Worm (Caenorhabditis elegans) whole organism, early embryonic: ENCODE measurements around the gene twk-22.

Experiments used
- B0310.2 ChIP-seq: sonication (generic microtip); optimal IDR thresholded peaks from 2 replicates; lab custom pipeline; 2016; ENCODE audit warnings: mild to moderate bottlenecking, missing genetic modification characterization, missing compliant biosample characterization
- F13C5.2 ChIP-seq: sonication (generic microtip); optimal IDR thresholded peaks from 2 replicates; lab custom pipeline; 2017; ENCODE audit warnings: mild to moderate bottlenecking, missing genetic modification characterization, inconsistent platforms, missing compliant biosample characterization
- aly-1 ChIP-seq: sonication (generic microtip); optimal IDR thresholded peaks from 2 replicates; lab custom pipeline; 2016; ENCODE audit warnings: missing genetic modification characterization, missing compliant biosample characterization
- ama-1 ChIP-seq: fragments of 150-350 bp; optimal IDR thresholded peaks from 2 replicates; lab custom pipeline; 2014
- ceh-13 ChIP-seq: fragments of 200-800 bp; sonication (Bioruptor generic); optimal IDR thresholded peaks from 2 replicates; lab custom pipeline; 2018; ENCODE audit warnings: mild to moderate bottlenecking, missing genetic modification characterization, missing compliant biosample characterization
- ceh-36 ChIP-seq: sonication (generic microtip); optimal IDR thresholded peaks from 2 replicates; lab custom pipeline; 2016; ENCODE audit warnings: missing genetic modification characterization, inconsistent platforms, missing compliant biosample characterization
- ets-7 ChIP-seq: sonication (generic microtip); optimal IDR thresholded peaks from 2 replicates; lab custom pipeline; 2016; ENCODE audit warnings: missing genotype, missing genetic modification characterization, missing compliant biosample characterization
- flt-1 ChIP-seq: fragments of 200-800 bp; sonication (Bioruptor generic); IDR thresholded peaks from 2 replicates; pipeline ENCODE4 v1.3.6; 2022; ENCODE audit warnings: missing genetic modification characterization, missing compliant biosample characterization
- hmbx-1 ChIP-seq: sonication (generic microtip); optimal IDR thresholded peaks from 2 replicates; lab custom pipeline; 2016; ENCODE audit warnings: mild to moderate bottlenecking, missing genetic modification characterization, missing compliant biosample characterization
- hmg-4 ChIP-seq: fragments of 200-800 bp; sonication (Bioruptor generic); optimal IDR thresholded peaks from 2 replicates; lab custom pipeline; 2018; ENCODE audit warnings: mild to moderate bottlenecking, missing genetic modification characterization, missing compliant biosample characterization
- hnd-1 ChIP-seq: sonication (generic microtip); optimal IDR thresholded peaks from 2 replicates; lab custom pipeline; 2016; ENCODE audit warnings: missing genetic modification characterization, missing compliant biosample characterization
- pes-1 ChIP-seq: fragments of 200-800 bp; sonication (Bioruptor generic); IDR thresholded peaks from 2 replicates; pipeline ENCODE4 v1.3.6; 2022; ENCODE audit warnings: missing genetic modification reagents, missing genetic modification characterization, missing compliant biosample characterization
- scrt-1 ChIP-seq: fragments of 200-800 bp; sonication (Bioruptor generic); IDR thresholded peaks from 2 replicates; pipeline ENCODE4 v1.3.6; 2022; ENCODE audit warnings: missing genetic modification characterization, missing compliant biosample characterization
- sea-1 ChIP-seq: fragments of 200-800 bp; sonication (Bioruptor generic); conservative IDR thresholded peaks from 2 replicates; pipeline ENCODE4 v1.3.6; 2022; ENCODE audit warnings: missing genetic modification characterization, missing compliant biosample characterization
- tbx-11 ChIP-seq: fragments of 200-800 bp; sonication (Bioruptor generic); IDR thresholded peaks from 2 replicates; pipeline ENCODE4 v1.3.6; 2022; ENCODE audit warnings: missing genetic modification characterization, missing compliant biosample characterization
- tbx-37 ChIP-seq: fragments of 200-800 bp; sonication (Bioruptor generic); conservative IDR thresholded peaks from 2 replicates; pipeline ENCODE4 v1.3.6; 2022; ENCODE audit warnings: missing genetic modification reagents, missing genetic modification characterization, missing compliant biosample characterization
- tra-4 ChIP-seq: sonication (generic microtip); optimal IDR thresholded peaks from 2 replicates; lab custom pipeline; 2017; ENCODE audit warnings: missing genetic modification characterization, missing compliant biosample characterization

The twk-22 gene

DNA sequence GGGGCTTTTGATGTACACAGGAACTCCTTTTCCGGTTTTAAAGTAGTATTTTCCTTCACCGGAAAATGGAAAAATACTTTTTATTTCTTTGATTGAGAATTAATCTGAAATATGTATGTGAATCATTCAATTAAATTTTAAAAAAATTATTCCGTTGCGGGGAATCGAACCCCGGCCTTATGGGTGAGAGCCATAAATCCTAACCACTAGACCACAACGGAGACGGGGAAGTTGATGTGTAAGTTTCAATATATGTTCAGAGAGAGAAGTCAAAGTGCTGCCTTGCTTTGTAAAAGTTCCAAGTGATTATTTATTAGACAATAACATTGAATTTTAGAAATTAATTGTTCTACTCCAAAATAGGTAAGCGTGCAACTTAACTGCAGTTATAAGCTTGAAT lies 35.1 kb upstream of the twk-22 start:
- TF ChIP-seq ceh-36 (tag; lab: Kevin White, UChicago) (no peak), tbx-11 (GFP tag; lab: Robert Waterston, UW) (peak; percentile 66; the same call in 1 of the 2 replicates), tbx-37 (GFP tag; lab: Robert Waterston, UW) (peak; percentile 38; the same call in 1 of the 2 replicates), flt-1 (GFP tag; lab: Robert Waterston, UW) (0 out of 2 replicates have a peak, but pooled peaks have one; percentile 55), pes-1 (peak; percentile 71), hnd-1 (tag; lab: Kevin White, UChicago) (peak; percentile 34), ceh-13 (GFP tag; lab: Kevin White, UChicago) (no peak), tra-4 (no peak), hmbx-1 (tag; lab: Kevin White, UChicago) (no peak)

DNA sequence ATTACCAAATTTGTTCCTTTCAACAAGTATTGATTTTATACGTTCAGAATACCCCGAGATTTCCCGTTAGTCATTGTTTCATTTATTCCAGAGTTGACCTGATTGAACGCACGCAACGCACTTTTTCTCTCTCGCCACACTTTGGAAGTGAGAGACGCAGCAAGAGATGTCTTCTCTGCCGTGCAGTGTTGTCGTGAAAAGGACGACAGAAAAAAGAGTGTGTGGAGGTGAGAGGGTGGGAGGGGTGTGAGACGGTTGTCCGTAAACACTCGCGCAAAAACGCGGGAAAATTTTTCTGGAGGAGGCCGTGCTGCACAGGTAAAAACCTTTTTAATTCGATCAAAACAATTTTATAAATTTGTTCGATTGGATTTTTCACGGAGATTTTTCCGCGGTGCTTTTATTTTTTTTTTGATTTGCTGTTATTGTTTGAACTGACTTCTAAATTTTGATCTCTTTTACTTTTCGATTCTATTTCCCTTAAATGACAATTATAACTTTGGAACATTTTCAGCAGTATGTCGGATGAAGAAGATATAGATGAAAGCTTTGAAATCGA lies 30.9 kb upstream of the twk-22 start, which contains the start of gene sdc-1:
Gene sdc-1, plus strand, starts transcription at position 509 of the 559 bp plus-strand sequence.
- TF ChIP-seq ets-7 (tag; lab: Kevin White, UChicago), result no peak
- TF ChIP-seq F13C5.2 (tag; lab: Kevin White, UChicago), result peak; percentile 48

DNA sequence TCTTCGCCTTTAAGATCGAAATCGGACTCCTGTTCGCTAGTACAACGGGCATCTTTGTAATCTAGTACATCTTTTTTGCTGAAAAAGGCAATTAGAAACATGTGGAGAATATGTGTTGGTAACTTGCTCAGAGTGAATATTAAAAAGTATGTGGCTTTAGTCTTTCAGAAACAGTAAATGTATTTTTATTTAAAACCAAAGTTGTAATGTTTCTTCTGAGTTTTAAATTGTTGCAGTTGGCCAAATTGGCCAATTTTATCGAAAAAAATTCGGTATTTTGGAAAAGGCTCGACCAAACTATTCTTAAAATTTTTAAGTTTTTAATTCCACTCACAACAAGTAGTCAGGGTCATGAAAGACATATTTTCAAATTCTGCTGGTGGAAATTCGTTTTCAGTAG lies 23.2 kb upstream of the twk-22 start, which contains the start of gene F52E10.2:
Gene F52E10.2, minus strand, starts transcription at position 101 of the 400 bp plus-strand sequence.
- TF ChIP-seq tbx-37 (GFP tag; lab: Robert Waterston, UW) (no peak), tra-4 (no peak), flt-1 (GFP tag; lab: Robert Waterston, UW) (no peak), tbx-11 (GFP tag; lab: Robert Waterston, UW) (no peak), aly-1 (tag; lab: Kevin White, UChicago) (no peak), ceh-36 (tag; lab: Kevin White, UChicago) (no peak), hmbx-1 (tag; lab: Kevin White, UChicago) (no peak), scrt-1 (GFP tag; lab: Robert Waterston, UW) (no peak), sea-1 (GFP tag; lab: Robert Waterston, UW) (no peak), B0310.2 (tag; lab: Kevin White, UChicago) (no peak), ceh-13 (GFP tag; lab: Kevin White, UChicago) (no peak), ets-7 (tag; lab: Kevin White, UChicago) (no peak), F13C5.2 (tag; lab: Kevin White, UChicago) (no peak)

DNA sequence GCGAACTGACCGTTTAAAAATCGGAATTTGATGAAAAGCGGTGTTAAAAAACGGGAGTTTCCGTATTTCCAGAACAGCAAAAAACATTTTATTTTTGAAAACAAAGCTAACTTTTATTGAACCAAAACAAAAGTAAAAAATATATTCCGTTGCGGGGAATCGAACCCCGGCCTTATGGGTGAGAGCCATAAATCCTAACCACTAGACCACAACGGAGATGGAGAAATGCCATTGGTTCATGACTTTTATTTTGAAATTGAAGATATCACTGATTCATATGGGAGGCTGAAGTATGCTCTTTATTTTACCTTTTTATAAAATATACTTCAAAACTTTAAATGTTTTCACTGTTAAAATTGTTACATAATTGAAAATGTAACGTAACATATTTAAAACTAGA lies 21.1 kb upstream of the twk-22 start:
- no peak for TF ChIP-seq ceh-13 (GFP tag; lab: Kevin White, UChicago)
- no peak for TF ChIP-seq ceh-36 (tag; lab: Kevin White, UChicago)
- TF ChIP-seq hnd-1 (tag; lab: Kevin White, UChicago), result no peak

DNA sequence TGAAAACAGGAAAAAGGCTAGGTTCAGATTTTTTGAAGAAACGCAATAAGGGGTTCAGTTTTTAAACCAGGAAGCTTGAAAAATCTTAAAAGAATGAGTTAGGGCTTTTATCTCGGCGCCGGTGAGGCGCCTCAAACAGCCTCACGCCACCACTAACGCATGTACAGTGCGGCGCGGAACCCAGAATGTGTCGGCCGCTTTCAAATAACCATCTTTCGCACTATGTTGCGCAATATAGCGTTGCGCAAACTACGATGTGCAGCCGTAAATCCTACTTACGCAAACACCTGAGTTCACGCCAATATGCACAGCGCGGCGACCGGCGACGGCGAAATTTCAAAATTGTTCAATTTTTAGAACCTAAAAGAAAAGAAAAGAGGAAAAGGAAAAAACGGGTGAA lies 16.6 kb upstream of the twk-22 start:
- TF ChIP-seq tbx-11 (GFP tag; lab: Robert Waterston, UW), result no peak
- no peak for TF ChIP-seq aly-1 (tag; lab: Kevin White, UChicago)

DNA sequence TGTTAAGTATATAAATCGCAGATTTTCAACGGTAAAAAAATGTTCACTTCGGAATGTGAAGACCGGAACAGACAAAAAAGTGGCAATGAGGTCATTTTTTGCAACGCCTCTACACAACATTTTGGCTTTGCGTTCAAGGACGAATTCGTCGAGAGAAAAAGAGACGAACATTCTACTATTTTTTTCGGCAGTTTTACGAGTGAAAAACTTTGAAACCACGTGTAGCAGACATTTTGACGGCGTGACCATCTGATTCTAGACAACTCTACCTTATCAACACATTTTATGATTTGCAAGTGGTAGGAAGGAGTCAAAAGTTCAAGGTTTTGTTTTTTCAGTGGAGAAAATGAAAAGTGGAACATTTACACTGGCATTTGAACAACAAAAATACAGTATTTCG lies 15.7 kb upstream of the twk-22 start:
- no peak for TF ChIP-seq F13C5.2 (tag; lab: Kevin White, UChicago)
- no peak for TF ChIP-seq pes-1
- TF ChIP-seq sea-1 (GFP tag; lab: Robert Waterston, UW), result no peak
- no peak for TF ChIP-seq hmbx-1 (tag; lab: Kevin White, UChicago)
- no peak for TF ChIP-seq ceh-36 (tag; lab: Kevin White, UChicago)
- no peak for TF ChIP-seq ets-7 (tag; lab: Kevin White, UChicago)
- TF ChIP-seq hmg-4 (GFP tag; lab: Kevin White, UChicago), result no peak

DNA sequence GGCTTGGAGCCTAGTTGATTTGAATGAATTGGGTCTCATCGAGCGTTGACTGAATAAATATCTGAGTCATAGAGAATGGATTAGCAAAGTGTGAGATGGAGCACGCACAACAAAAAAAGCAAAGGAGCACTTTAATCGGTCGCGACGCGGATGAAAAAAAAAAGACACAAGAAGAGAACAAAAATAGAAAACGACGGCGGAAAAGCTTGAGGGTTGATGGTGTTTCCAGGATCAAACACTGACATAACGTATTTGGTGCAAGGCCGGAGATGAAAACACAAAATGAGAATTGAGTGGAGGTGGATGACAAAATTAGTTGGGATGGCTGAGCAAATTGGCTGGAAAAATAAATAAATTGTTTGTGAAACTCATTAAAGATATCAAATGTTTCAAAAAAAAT lies 13.3 kb upstream of the twk-22 start, which contains the start of gene F52E10.4:
Gene F52E10.4, minus strand, starts transcription at position 101 of the 400 bp plus-strand sequence.
- no peak for TF ChIP-seq ceh-13 (GFP tag; lab: Kevin White, UChicago)
- TF ChIP-seq hnd-1 (tag; lab: Kevin White, UChicago), result no peak
- TF ChIP-seq tbx-11 (GFP tag; lab: Robert Waterston, UW), result no peak
- no peak for TF ChIP-seq B0310.2 (tag; lab: Kevin White, UChicago)
- TF ChIP-seq F13C5.2 (tag; lab: Kevin White, UChicago), result no peak
- no peak for TF ChIP-seq pes-1
- TF ChIP-seq tbx-37 (GFP tag; lab: Robert Waterston, UW), result no peak

DNA sequence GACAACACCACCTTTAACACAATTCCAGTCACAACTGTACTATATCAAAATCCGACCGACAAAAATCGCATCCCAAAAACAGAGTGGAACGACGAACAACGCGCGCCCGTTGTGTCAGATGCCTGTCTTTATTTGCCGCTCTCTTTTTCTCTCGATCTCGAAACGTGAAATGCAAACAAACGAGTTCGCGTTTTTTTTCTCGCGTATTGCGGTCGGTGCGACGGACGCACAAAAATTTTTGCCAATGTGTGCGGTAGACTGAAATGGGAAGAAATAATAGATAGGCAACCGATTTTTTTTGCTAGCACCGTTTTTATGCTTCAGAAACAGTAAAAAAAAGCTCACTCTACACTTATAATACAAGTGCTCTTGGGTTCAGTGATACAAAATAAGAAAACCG lies 9.1 kb upstream of the twk-22 start:
- no peak for TF ChIP-seq B0310.2 (tag; lab: Kevin White, UChicago)
- TF ChIP-seq F13C5.2 (tag; lab: Kevin White, UChicago), result no peak
- no peak for TF ChIP-seq tbx-37 (GFP tag; lab: Robert Waterston, UW)
- TF ChIP-seq ceh-13 (GFP tag; lab: Kevin White, UChicago), result no peak
- TF ChIP-seq pes-1, result no peak
- no peak for TF ChIP-seq tra-4
- no peak for TF ChIP-seq ets-7 (tag; lab: Kevin White, UChicago)
- TF ChIP-seq sea-1 (GFP tag; lab: Robert Waterston, UW), result no peak

DNA sequence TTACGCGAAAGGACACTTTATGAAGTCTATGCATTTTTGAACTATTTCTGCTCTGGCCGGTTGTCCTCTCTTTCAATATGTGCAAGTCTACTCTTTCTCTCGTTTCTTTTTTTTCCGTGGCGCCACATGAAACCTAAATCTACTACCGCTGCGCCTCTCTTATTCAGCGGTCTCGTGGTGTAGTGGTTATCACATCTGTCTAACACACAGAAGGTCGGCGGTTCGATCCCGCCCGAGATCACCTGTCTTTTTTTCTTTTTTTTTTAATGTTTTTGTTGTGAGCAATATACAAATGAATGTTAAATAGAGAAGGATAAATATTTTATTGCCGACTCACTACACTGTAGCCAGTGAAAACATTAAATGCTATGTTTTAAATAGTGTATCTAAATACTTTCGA lies 8.1 kb upstream of the twk-22 start:
- TF ChIP-seq ceh-13 (GFP tag; lab: Kevin White, UChicago), result no peak
- no peak for TF ChIP-seq ama-1
- no peak for TF ChIP-seq B0310.2 (tag; lab: Kevin White, UChicago)
- no peak for TF ChIP-seq hnd-1 (tag; lab: Kevin White, UChicago)
- TF ChIP-seq scrt-1 (GFP tag; lab: Robert Waterston, UW), result 0 out of 2 replicates have a peak, but pooled peaks have one; percentile 57
- 0 out of 2 replicates have a peak, but pooled peaks have one; percentile 40 for TF ChIP-seq tbx-37 (GFP tag; lab: Robert Waterston, UW)
- TF ChIP-seq ceh-36 (tag; lab: Kevin White, UChicago), result no peak
- TF ChIP-seq tra-4, result no peak
- peak; percentile 60 for TF ChIP-seq F13C5.2 (tag; lab: Kevin White, UChicago)
- peak; percentile 67 for TF ChIP-seq pes-1
- no peak for TF ChIP-seq flt-1 (GFP tag; lab: Robert Waterston, UW)
- TF ChIP-seq aly-1 (tag; lab: Kevin White, UChicago), result no peak
- no peak for TF ChIP-seq hmbx-1 (tag; lab: Kevin White, UChicago)
- peak; percentile 33; the same call in 1 of the 2 replicates for TF ChIP-seq tbx-11 (GFP tag; lab: Robert Waterston, UW)
- TF ChIP-seq sea-1 (GFP tag; lab: Robert Waterston, UW), result no peak
- no peak for TF ChIP-seq ets-7 (tag; lab: Kevin White, UChicago)
- TF ChIP-seq hmg-4 (GFP tag; lab: Kevin White, UChicago), result no peak
